Fruit fly (Drosophila melanogaster): ENCODE data around the gene CG7655.

DNA sequence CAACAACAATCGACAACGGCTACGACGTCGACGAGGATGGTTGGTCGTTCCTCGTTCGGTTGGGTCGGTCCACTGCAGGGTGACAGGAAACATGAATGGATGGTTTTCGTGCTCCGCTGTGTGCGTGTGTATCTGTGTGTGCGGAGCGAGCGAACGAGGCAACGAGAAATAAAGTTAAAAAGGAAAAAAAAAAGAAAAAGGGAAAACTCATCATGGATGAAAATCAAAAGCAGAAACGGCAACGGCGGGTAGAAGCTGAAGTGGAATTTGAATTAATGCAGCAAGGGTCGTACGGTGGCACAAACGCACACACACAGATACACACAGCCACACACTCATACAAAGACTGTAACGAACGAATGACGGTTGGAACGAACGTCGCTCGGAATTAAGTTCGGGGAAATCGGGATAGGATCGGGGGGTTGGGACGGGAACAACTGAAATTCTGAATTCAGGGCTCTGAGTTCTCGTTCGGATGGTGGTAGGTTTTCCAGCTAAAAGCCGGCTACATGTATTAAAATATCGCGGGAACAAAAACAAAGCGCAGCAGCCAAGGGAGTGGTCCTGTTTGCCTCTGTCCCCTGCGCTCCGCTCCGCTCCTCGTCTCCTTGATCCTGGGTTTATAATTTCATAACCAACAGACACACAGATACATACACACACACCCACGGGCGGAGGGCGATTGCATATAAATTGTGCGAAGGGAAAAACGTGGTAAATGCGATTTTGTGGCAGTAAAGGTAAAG lies 28.6 kb downstream of the CG7655 start:
- TF ChIP-seq CG12605 (GFP tag; IDR thresholded peaks at IDR 0.05) (no peak), CG17806 (tag; optimal IDR thresholded peaks at IDR 0.05) (no peak), Ets98B (GFP tag; IDR thresholded peaks at IDR 0.05) (no peak), EcR (GFP tag; optimal IDR thresholded peaks at IDR 0.05) (peak; percentile 70), CG34367 (tag; optimal IDR thresholded peaks at IDR 0.05) (no peak), CG15710 (tag; optimal IDR thresholded peaks at IDR 0.05) (no peak), CG10348 (GFP tag; IDR thresholded peaks at IDR 0.05) (no peak), fd96Ca (GFP tag; IDR thresholded peaks at IDR 0.05) (no peak; the same call in 2 of the 3 replicates), CG8301 (tag; optimal IDR thresholded peaks at IDR 0.05) (no peak), Snoo (tag; optimal IDR thresholded peaks at IDR 0.05) (no peak)
